Worm (Caenorhabditis elegans) whole organism, early embryonic: ENCODE measurements around the gene cdf-1.

ENCODE experiments used
- F13C5.2 ChIP-seq: sonication (generic microtip); optimal IDR thresholded peaks from 2 replicates; lab custom pipeline; 2017; ENCODE audit warnings: mild to moderate bottlenecking, missing genetic modification characterization, inconsistent platforms, missing compliant biosample characterization
- aly-1 ChIP-seq: sonication (generic microtip); optimal IDR thresholded peaks from 2 replicates; lab custom pipeline; 2016; ENCODE audit warnings: missing genetic modification characterization, missing compliant biosample characterization
- ama-1 ChIP-seq: fragments of 150-350 bp; optimal IDR thresholded peaks from 2 replicates; lab custom pipeline; 2014
- ceh-36 ChIP-seq: sonication (generic microtip); optimal IDR thresholded peaks from 2 replicates; lab custom pipeline; 2016; ENCODE audit warnings: missing genetic modification characterization, inconsistent platforms, missing compliant biosample characterization
- ets-7 ChIP-seq: sonication (generic microtip); optimal IDR thresholded peaks from 2 replicates; lab custom pipeline; 2016; ENCODE audit warnings: missing genotype, missing genetic modification characterization, missing compliant biosample characterization
- flt-1 ChIP-seq: fragments of 200-800 bp; sonication (Bioruptor generic); IDR thresholded peaks from 2 replicates; pipeline ENCODE4 v1.3.6; 2022; ENCODE audit warnings: missing genetic modification characterization, missing compliant biosample characterization
- hmbx-1 ChIP-seq: sonication (generic microtip); optimal IDR thresholded peaks from 2 replicates; lab custom pipeline; 2016; ENCODE audit warnings: mild to moderate bottlenecking, missing genetic modification characterization, missing compliant biosample characterization
- hmg-4 ChIP-seq: fragments of 200-800 bp; sonication (Bioruptor generic); optimal IDR thresholded peaks from 2 replicates; lab custom pipeline; 2018; ENCODE audit warnings: mild to moderate bottlenecking, missing genetic modification characterization, missing compliant biosample characterization
- hnd-1 ChIP-seq: sonication (generic microtip); optimal IDR thresholded peaks from 2 replicates; lab custom pipeline; 2016; ENCODE audit warnings: missing genetic modification characterization, missing compliant biosample characterization
- scrt-1 ChIP-seq: fragments of 200-800 bp; sonication (Bioruptor generic); IDR thresholded peaks from 2 replicates; pipeline ENCODE4 v1.3.6; 2022; ENCODE audit warnings: missing genetic modification characterization, missing compliant biosample characterization
- tbx-37 ChIP-seq: fragments of 200-800 bp; sonication (Bioruptor generic); conservative IDR thresholded peaks from 2 replicates; pipeline ENCODE4 v1.3.6; 2022; ENCODE audit warnings: missing genetic modification reagents, missing genetic modification characterization, missing compliant biosample characterization
- tra-4 ChIP-seq: sonication (generic microtip); optimal IDR thresholded peaks from 2 replicates; lab custom pipeline; 2017; ENCODE audit warnings: missing genetic modification characterization, missing compliant biosample characterization

DNA sequence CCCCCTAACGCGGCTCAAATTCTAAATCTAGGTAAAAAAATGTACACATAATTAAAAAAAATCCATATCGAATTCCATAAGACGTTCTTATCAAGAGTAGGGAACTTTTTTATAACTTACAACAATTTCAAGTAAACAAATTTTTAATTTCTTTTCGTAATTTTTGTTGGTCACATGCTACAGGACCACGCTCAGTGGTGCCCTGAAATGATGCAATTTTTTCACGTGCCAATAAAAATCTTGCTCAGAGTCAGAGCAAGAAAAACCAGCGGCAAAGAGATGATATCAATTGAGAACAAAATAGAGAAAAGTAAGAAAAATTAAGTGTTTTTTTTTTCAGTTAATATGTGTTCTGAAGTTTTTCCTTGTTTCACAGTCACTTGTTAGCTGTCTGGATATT lies 27.0 kb upstream of the cdf-1 start:
- no peak for TF ChIP-seq hmg-4 (GFP tag; lab: Kevin White, UChicago)
- TF ChIP-seq scrt-1, result no peak
- TF ChIP-seq ama-1 (lab: Kevin White, UChicago), result no peak
- TF ChIP-seq flt-1 (GFP tag; lab: Robert Waterston, UW), result no peak
- no peak for TF ChIP-seq ceh-36 (tag; lab: Kevin White, UChicago)
- no peak for TF ChIP-seq ets-7 (tag; lab: Kevin White, UChicago)
- TF ChIP-seq hnd-1 (tag; lab: Kevin White, UChicago), result no peak
- no peak for TF ChIP-seq hmbx-1
- TF ChIP-seq F13C5.2 (tag; lab: Kevin White, UChicago), result no peak
- TF ChIP-seq aly-1 (tag; lab: Kevin White, UChicago), result no peak
- TF ChIP-seq tra-4 (tag; lab: Kevin White, UChicago), result no peak
- no peak for TF ChIP-seq tbx-37 (GFP tag; lab: Robert Waterston, UW)
